Worm (Caenorhabditis elegans): ENCODE data around the gene Y41C4A.22.

Gene Y41C4A.22

ce11 chrIII:11696273-11696672 is 1.2 kb downstream of the Y41C4A.22 start, which contains the start of gene Y41C4A.6:
Gene Y41C4A.6, plus strand, starts transcription at chrIII:11696573.
- TF ChIP-seq rnt-1 (tag; optimal IDR thresholded peaks at IDR 0.05) (no peak), pqm-1 (tag; optimal IDR thresholded peaks at IDR 0.05) (no peak), zip-5 (tag; optimal IDR thresholded peaks at IDR 0.05) (no peak), elt-4 (tag; optimal IDR thresholded peaks at IDR 0.05) (no peak), elt-2 (tag; optimal IDR thresholded peaks at IDR 0.05) (no peak), pha-4 (tag; optimal IDR thresholded peaks at IDR 0.05) (no peak), pat-9 (tag; optimal IDR thresholded peaks at IDR 0.05) (no peak), npax-4 (tag; optimal IDR thresholded peaks at IDR 0.05) (no peak), hlh-8 (tag; optimal IDR thresholded peaks at IDR 0.05) (no peak), K02D7.2 (tag; optimal IDR thresholded peaks at IDR 0.05) (no peak), odd-2 (tag; optimal IDR thresholded peaks at IDR 0.05) (no peak)

DNA sequence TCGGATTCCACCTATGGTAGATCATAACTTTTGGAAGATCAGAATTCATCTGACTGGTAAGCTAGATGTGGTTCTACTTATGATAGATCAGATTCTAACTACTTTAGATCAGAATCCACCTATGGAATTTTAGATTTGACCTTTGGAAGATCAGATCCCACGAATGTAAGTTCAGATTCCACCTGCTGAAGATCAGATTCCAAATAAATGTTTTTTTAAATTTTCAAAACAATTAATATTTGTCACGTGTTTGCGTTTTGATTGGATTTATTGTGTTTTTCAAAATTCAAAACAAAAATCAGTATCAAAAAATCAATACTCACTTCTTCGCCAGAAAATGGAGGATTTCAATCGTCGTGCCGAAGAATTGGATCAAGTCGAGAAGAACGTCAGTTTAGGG is 3.5 kb downstream of the Y41C4A.22 start, which contains the start of gene Y41C4A.7:
Gene Y41C4A.7, plus strand, starts transcription at position 301 of the 400 bp plus-strand sequence.
- TF ChIP-seq ceh-22 (tag; optimal IDR thresholded peaks at IDR 0.05) (no peak), unc-42 (tag; optimal IDR thresholded peaks at IDR 0.05) (no peak), rnt-1 (tag; optimal IDR thresholded peaks at IDR 0.05) (no peak), sox-4 (tag; optimal IDR thresholded peaks at IDR 0.05) (no peak), Y22D7AL.16 (tag; optimal IDR thresholded peaks at IDR 0.05) (no peak), K09A11.1 (tag; optimal IDR thresholded peaks at IDR 0.05; ENCODE audit: insufficient read depth) (no peak), ceh-19 (GFP tag; optimal IDR thresholded peaks at IDR 0.05) (no peak), unc-3 (GFP tag; conservative IDR thresholded peaks at IDR 0.05) (no peak), unc-3 (tag; optimal IDR thresholded peaks at IDR 0.05) (no peak), ceh-2 (tag; optimal IDR thresholded peaks at IDR 0.05) (no peak), C38D4.7 (GFP tag; optimal IDR thresholded peaks at IDR 0.05) (no peak), lim-6 (tag; optimal IDR thresholded peaks at IDR 0.05) (no peak), unc-86 (tag; optimal IDR thresholded peaks at IDR 0.05) (no peak), sdc-2 (tag; optimal IDR thresholded peaks at IDR 0.05) (no peak), ceh-48 (tag; optimal IDR thresholded peaks at IDR 0.05) (no peak), nfya-1 (tag; optimal IDR thresholded peaks at IDR 0.05) (no peak), unc-55 (GFP tag; optimal IDR thresholded peaks at IDR 0.05) (no peak)

ce11 chrIII:11699959-11700358 is 4.9 kb downstream of the Y41C4A.22 start, which contains the start of gene pqn-84:
Gene pqn-84, plus strand, starts transcription at chrIII:11700259.
- no peak for TF ChIP-seq che-1 (tag; optimal IDR thresholded peaks at IDR 0.05)
- no peak for TF ChIP-seq rnt-1 (tag; optimal IDR thresholded peaks at IDR 0.05)
- no peak for TF ChIP-seq unc-55 (GFP tag; optimal IDR thresholded peaks at IDR 0.05)
- TF ChIP-seq K02D7.2 (tag; optimal IDR thresholded peaks at IDR 0.05), result no peak
- TF ChIP-seq mec-3 (tag; optimal IDR thresholded peaks at IDR 0.05; ENCODE audit: borderline replicate concordance), result no peak
- no peak for TF ChIP-seq ttx-3 (tag; optimal IDR thresholded peaks at IDR 0.05)

DNA sequence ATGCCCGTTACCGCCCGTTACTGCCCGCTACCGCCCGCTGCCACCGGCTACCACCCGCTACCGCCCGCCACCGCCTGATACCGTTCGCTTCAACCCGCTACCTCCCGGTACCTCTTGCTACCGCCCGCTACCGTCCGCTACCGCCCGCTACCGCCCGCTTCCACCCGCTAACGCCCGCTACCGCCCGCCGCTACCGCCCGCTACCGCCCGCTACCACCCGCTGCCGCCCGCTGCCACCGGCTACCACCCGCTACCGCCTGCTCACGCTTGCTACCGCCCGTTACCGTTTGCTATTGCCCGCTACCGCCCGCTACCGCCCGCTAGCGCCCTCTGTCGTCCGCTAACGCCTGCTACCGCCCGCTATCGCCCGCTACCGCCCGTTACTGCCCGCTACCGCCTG is 6.8 kb downstream of the Y41C4A.22 start:
- TF ChIP-seq nhr-232 (tag; optimal IDR thresholded peaks at IDR 0.05), result peak; percentile 6
- no peak for TF ChIP-seq sox-4 (tag; optimal IDR thresholded peaks at IDR 0.05)
- no peak for TF ChIP-seq ceh-19 (GFP tag; optimal IDR thresholded peaks at IDR 0.05)
- no peak for TF ChIP-seq dve-1 (tag; optimal IDR thresholded peaks at IDR 0.05)
- peak; percentile 17 for TF ChIP-seq mec-3 (tag; optimal IDR thresholded peaks at IDR 0.05; ENCODE audit: borderline replicate concordance)
- no peak for TF ChIP-seq ceh-14 (tag; optimal IDR thresholded peaks at IDR 0.05)
- TF ChIP-seq K02D7.2 (tag; optimal IDR thresholded peaks at IDR 0.05), result peak; percentile 31
- no peak for TF ChIP-seq T23F11.4 (GFP tag; optimal IDR thresholded peaks at IDR 0.05)
- TF ChIP-seq ceh-6 (GFP tag; optimal IDR thresholded peaks at IDR 0.05), result peak; percentile 7
- TF ChIP-seq ets-4 (tag; optimal IDR thresholded peaks at IDR 0.05), result no peak
- 0 out of 2 replicates have a peak, but pooled peaks have one; percentile 4 for TF ChIP-seq ceh-45 (GFP tag; IDR thresholded peaks at IDR 0.05)
- TF ChIP-seq lim-6 (tag; optimal IDR thresholded peaks at IDR 0.05), result no peak
- no peak for TF ChIP-seq ceh-9 (tag; optimal IDR thresholded peaks at IDR 0.05)
- TF ChIP-seq C38D4.7 (GFP tag; optimal IDR thresholded peaks at IDR 0.05), result no peak
- no peak for TF ChIP-seq odd-2 (tag; optimal IDR thresholded peaks at IDR 0.05)
- no peak for TF ChIP-seq gmeb-2 (tag; optimal IDR thresholded peaks at IDR 0.05)
- TF ChIP-seq unc-55 (GFP tag; optimal IDR thresholded peaks at IDR 0.05), result no peak
